Fruit fly (Drosophila melanogaster) whole organism, prepupa: Measurements from ENCODE around the gene CG15196.

ENCODE experiments used
- Blimp-1 ChIP-seq: fragments of 200-800 bp; sonication (Bioruptor generic); optimal IDR thresholded peaks from 3 replicates; lab custom pipeline; 2017; ENCODE audit warnings: missing biosample characterization, missing genetic modification characterization, mild to moderate bottlenecking, moderate library complexity, missing genetic modification reagents
- CG10631 ChIP-seq: fragments of 200-800 bp; sonication (Bioruptor generic); optimal IDR thresholded peaks from 2 replicates; lab custom pipeline; 2016; ENCODE audit warnings: missing biosample characterization, missing genetic modification characterization
- CG11762 ChIP-seq: fragments of 200-800 bp; sonication (Bioruptor generic); optimal IDR thresholded peaks from 3 replicates; lab custom pipeline; 2016; ENCODE audit warnings: missing biosample characterization, missing genetic modification characterization; ENCODE audit not compliant: insufficient read depth
- CG31627 ChIP-seq: fragments of 200-800 bp; sonication (Bioruptor generic); optimal IDR thresholded peaks from 3 replicates; lab custom pipeline; 2016; ENCODE audit warnings: missing biosample characterization, missing genetic modification characterization
- CG6792 ChIP-seq: fragments of 200-800 bp; sonication (Bioruptor generic); optimal IDR thresholded peaks from 3 replicates; lab custom pipeline; 2016; ENCODE audit warnings: missing biosample characterization, missing genetic modification characterization
- CG6808 ChIP-seq: fragments of 200-800 bp; sonication (Bioruptor generic); optimal IDR thresholded peaks from 3 replicates; lab custom pipeline; 2017; ENCODE audit warnings: missing biosample characterization, missing genetic modification characterization, mild to moderate bottlenecking, moderate library complexity, missing genetic modification reagents
- CG8632 ChIP-seq: fragments of 200-800 bp; sonication (Bioruptor generic); optimal IDR thresholded peaks from 3 replicates; lab custom pipeline; 2016; ENCODE audit warnings: missing biosample characterization, missing genetic modification characterization
- CG9139 ChIP-seq: fragments of 200-800 bp; sonication (Bioruptor generic); optimal IDR thresholded peaks from 3 replicates; lab custom pipeline; 2017; ENCODE audit warnings: missing biosample characterization, mild to moderate bottlenecking, missing genetic modification characterization
- Eip93F ChIP-seq: fragments of 200-800 bp; sonication (Bioruptor generic); optimal IDR thresholded peaks from 2 replicates; lab custom pipeline; 2016; ENCODE audit warnings: missing biosample characterization, mild to moderate bottlenecking, missing genetic modification characterization
- Hr39 ChIP-seq: fragments of 200-800 bp; sonication (Bioruptor generic); optimal IDR thresholded peaks from 2 replicates; lab custom pipeline; 2016; ENCODE audit warnings: missing biosample characterization, missing genetic modification characterization
- Met ChIP-seq: fragments of 200-800 bp; sonication (Bioruptor generic); optimal IDR thresholded peaks from 3 replicates; lab custom pipeline; 2016; ENCODE audit warnings: missing biosample characterization, missing genetic modification characterization
- acj6 ChIP-seq: fragments of 200-800 bp; sonication (Bioruptor generic); optimal IDR thresholded peaks from 3 replicates; lab custom pipeline; 2016; ENCODE audit warnings: missing biosample characterization, missing genetic modification characterization
- cyc ChIP-seq: fragments of 200-800 bp; sonication (Bioruptor generic); optimal IDR thresholded peaks from 3 replicates; lab custom pipeline; 2016; ENCODE audit warnings: missing biosample characterization, missing genetic modification characterization

DNA sequence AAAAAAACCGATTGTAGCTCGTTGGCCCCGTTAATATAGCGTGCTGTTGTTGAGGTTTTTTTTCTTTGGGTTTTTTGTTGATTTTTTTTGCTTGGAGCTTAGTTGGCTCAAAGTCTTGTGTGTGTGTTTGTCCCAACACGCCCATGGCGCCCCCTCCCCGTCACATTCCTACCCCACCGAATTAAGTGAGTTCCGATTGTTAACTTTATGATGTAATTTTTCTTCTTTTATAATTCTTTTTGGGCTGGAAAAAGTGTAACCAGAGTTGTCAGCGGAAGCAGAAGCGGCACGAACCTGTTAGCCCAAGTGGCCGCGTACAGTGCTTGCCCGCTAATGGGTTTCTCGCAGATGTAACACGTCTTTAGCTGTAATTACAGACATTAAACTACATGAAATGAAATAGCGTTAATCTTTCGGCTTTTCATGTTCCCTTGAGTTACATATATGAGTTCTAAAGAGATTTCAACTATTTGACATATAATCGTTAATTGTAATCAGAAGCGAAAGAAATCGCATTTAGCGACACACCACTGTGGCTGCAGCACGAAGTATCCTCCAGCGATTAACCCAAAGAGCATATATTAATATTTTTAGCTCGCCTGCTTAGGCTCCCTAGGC lies 16.6 kb upstream of the CG15196 start:
- TF ChIP-seq acj6 (GFP tag; lab: Kevin White, UChicago) (no peak), Hr39 (GFP tag; lab: Kevin White, UChicago) (no peak), CG31627 (peak; percentile 22), CG6792 (GFP tag; lab: Kevin White, UChicago) (no peak), CG11762 (GFP tag; lab: Kevin White, UChicago) (no peak), Blimp-1 (GFP tag; lab: Kevin White, UChicago) (no peak), cyc (GFP tag; lab: Kevin White, UChicago) (peak; percentile 16), CG6808 (GFP tag; lab: Kevin White, UChicago) (no peak), CG9139 (GFP tag; lab: Kevin White, UChicago) (no peak), CG10631 (GFP tag; lab: Kevin White, UChicago) (peak; percentile 9), Eip93F (GFP tag; lab: Kevin White, UChicago) (no peak), Met (GFP tag; lab: Kevin White, UChicago) (no peak), CG8632 (no peak)
